Worm (Caenorhabditis elegans): ENCODE measurements around the gene sox-3.

ce11 chrX:14664028-14664427 is 28.8 kb downstream of the sox-3 start, which contains the start of gene C26G2.2:
- TF ChIP-seq hlh-15 (tag; optimal IDR thresholded peaks at IDR 0.05) = no peak
- no peak for TF ChIP-seq K09A11.1 (tag; optimal IDR thresholded peaks at IDR 0.05; ENCODE audit: insufficient read depth)
- no peak for TF ChIP-seq dmd-4 (tag; optimal IDR thresholded peaks at IDR 0.05; ENCODE audit: borderline replicate concordance)
- no peak for TF ChIP-seq pha-2 (tag; optimal IDR thresholded peaks at IDR 0.05)
- TF ChIP-seq lin-11 (tag; optimal IDR thresholded peaks at IDR 0.05) = no peak
- TF ChIP-seq lim-6 (tag; optimal IDR thresholded peaks at IDR 0.05) = no peak
- TF ChIP-seq elt-4 (tag; optimal IDR thresholded peaks at IDR 0.05) = no peak
- TF ChIP-seq rnt-1 (tag; optimal IDR thresholded peaks at IDR 0.05) = no peak
- no peak for TF ChIP-seq C38D4.7 (GFP tag; optimal IDR thresholded peaks at IDR 0.05)
